Worm (Caenorhabditis elegans) whole organism, L2 larva: ENCODE measurements around the gene coh-1.

ENCODE experiments used
- C34F6.9 ChIP-seq: fragments of 150-350 bp; optimal IDR thresholded peaks from 2 replicates; lab custom pipeline; 2014; ENCODE audit warnings: missing biosample characterization, missing genetic modification characterization
- F13H6.1 ChIP-seq: sonication (generic microtip); optimal IDR thresholded peaks from 2 replicates; lab custom pipeline; 2016; ENCODE audit warnings: missing genetic modification characterization, missing compliant biosample characterization
- R02D3.7 ChIP-seq: fragments of 150-350 bp; optimal IDR thresholded peaks from 2 replicates; lab custom pipeline; 2014; ENCODE audit warnings: missing biosample characterization, missing genetic modification characterization
- Y55F3AM.14 ChIP-seq: fragments of 200-800 bp; sonication (Bioruptor generic); optimal IDR thresholded peaks from 2 replicates; lab custom pipeline; 2018; ENCODE audit warnings: mild to moderate bottlenecking, missing genetic modification characterization, missing compliant biosample characterization
- ZK546.5 ChIP-seq: sonication (generic microtip); optimal IDR thresholded peaks from 2 replicates; lab custom pipeline; 2017; ENCODE audit warnings: missing biosample characterization, missing genetic modification characterization
- alr-1 ChIP-seq: fragments of 150-350 bp; optimal IDR thresholded peaks from 2 replicates; lab custom pipeline; 2014; ENCODE audit warnings: missing biosample characterization, missing genetic modification characterization
- aly-2 ChIP-seq: fragments of 150-350 bp; optimal IDR thresholded peaks from 2 replicates; lab custom pipeline; 2014; ENCODE audit warnings: missing biosample characterization, missing genetic modification characterization
- ama-1 ChIP-seq: fragments of 150-350 bp; optimal IDR thresholded peaks from 2 replicates; lab custom pipeline; 2018; ENCODE audit warnings: inconsistent platforms
- blmp-1 ChIP-seq: sonication (generic microtip); optimal IDR thresholded peaks from 2 replicates; lab custom pipeline; 2017; ENCODE audit warnings: missing genetic modification characterization, mild to moderate bottlenecking, missing compliant biosample characterization, antibody characterized with exemption, moderate library complexity; ENCODE audit not compliant: insufficient read depth
- ceh-16 ChIP-seq: fragments of 150-350 bp; optimal IDR thresholded peaks from 2 replicates; lab custom pipeline; 2014; ENCODE audit warnings: missing biosample characterization, missing genetic modification characterization
- ceh-82 ChIP-seq: fragments of 150-350 bp; optimal IDR thresholded peaks from 2 replicates; lab custom pipeline; 2014; ENCODE audit warnings: missing biosample characterization, missing genetic modification characterization
- crh-2 ChIP-seq: sonication (generic microtip); optimal IDR thresholded peaks from 2 replicates; lab custom pipeline; 2017; ENCODE audit warnings: missing biosample characterization, missing genetic modification characterization
- dmd-4 ChIP-seq: sonication (generic microtip); optimal IDR thresholded peaks from 2 replicates; lab custom pipeline; 2017; ENCODE audit warnings: missing biosample characterization, missing genetic modification characterization
- elt-1 ChIP-seq: fragments of 150-350 bp; optimal IDR thresholded peaks from 2 replicates; lab custom pipeline; 2014; ENCODE audit warnings: missing biosample characterization, missing genetic modification characterization
- elt-3 ChIP-seq: sonication (generic microtip); optimal IDR thresholded peaks from 2 replicates; lab custom pipeline; 2017; ENCODE audit warnings: missing biosample characterization, missing genetic modification characterization
- fos-1 ChIP-seq: fragments of 150-350 bp; optimal IDR thresholded peaks from 2 replicates; lab custom pipeline; 2014; ENCODE audit warnings: missing biosample characterization, missing genetic modification characterization
- gmeb-1 ChIP-seq: fragments of 150-350 bp; optimal IDR thresholded peaks from 2 replicates; lab custom pipeline; 2014; ENCODE audit warnings: missing biosample characterization, missing genetic modification characterization
- lin-11 ChIP-seq: fragments of 150-350 bp; sonication (generic microtip); optimal IDR thresholded peaks from 2 replicates; lab custom pipeline; 2014; ENCODE audit warnings: missing biosample characterization, missing genetic modification characterization, inconsistent platforms, mixed read lengths
- lin-13 ChIP-seq: fragments of 150-350 bp; optimal IDR thresholded peaks from 2 replicates; lab custom pipeline; 2014; ENCODE audit warnings: missing biosample characterization, missing genetic modification reagents, missing genetic modification characterization
- lin-39 ChIP-seq: fragments of 150-350 bp; optimal IDR thresholded peaks from 2 replicates; lab custom pipeline; 2014; ENCODE audit warnings: missing biosample characterization, missing genetic modification reagents, missing genetic modification characterization
- lsy-2 ChIP-seq, 2 experiments: fragments of 150-350 bp in 1 of 2; sonication (generic microtip) in 1 of 2; optimal IDR thresholded peaks; 2 replicates each; lab custom pipeline; 2014 to 2017; ENCODE audit warnings: missing biosample characterization in 2 of 2, missing genetic modification characterization in 2 of 2
- mab-5 ChIP-seq: fragments of 150-350 bp; optimal IDR thresholded peaks from 2 replicates; lab custom pipeline; 2014; ENCODE audit warnings: missing biosample characterization, missing genetic modification characterization
- mbf-1 ChIP-seq: sonication (generic microtip); optimal IDR thresholded peaks from 2 replicates; lab custom pipeline; 2017; ENCODE audit warnings: missing biosample characterization, missing genetic modification characterization
- mdl-1 ChIP-seq, 2 experiments: fragments of 150-350 bp in 1 of 2; sonication (generic microtip) in 1 of 2; optimal IDR thresholded peaks; 2 replicates each; lab custom pipeline; 2017; ENCODE audit warnings: missing biosample characterization in 2 of 2, missing genetic modification characterization in 2 of 2
- nhr-10 ChIP-seq: sonication (generic microtip); optimal IDR thresholded peaks from 2 replicates; lab custom pipeline; 2017; ENCODE audit warnings: missing biosample characterization, missing genetic modification characterization
- nhr-11 ChIP-seq: fragments of 150-350 bp; optimal IDR thresholded peaks from 2 replicates; lab custom pipeline; 2014; ENCODE audit warnings: missing biosample characterization, missing genetic modification characterization
- nhr-12 ChIP-seq: fragments of 150-350 bp; optimal IDR thresholded peaks from 2 replicates; lab custom pipeline; 2014; ENCODE audit warnings: missing biosample characterization, missing genetic modification characterization
- nhr-129 ChIP-seq: fragments of 150-350 bp; optimal IDR thresholded peaks from 2 replicates; lab custom pipeline; 2014; ENCODE audit warnings: missing biosample characterization, missing genetic modification characterization
- nhr-21 ChIP-seq: fragments of 150-350 bp; optimal IDR thresholded peaks from 2 replicates; lab custom pipeline; 2014; ENCODE audit warnings: missing biosample characterization, missing genetic modification characterization
- nhr-23 ChIP-seq: fragments of 150-350 bp; optimal IDR thresholded peaks from 2 replicates; lab custom pipeline; 2014; ENCODE audit warnings: missing biosample characterization, missing genetic modification reagents, missing genetic modification characterization
- nhr-237 ChIP-seq: fragments of 150-350 bp; optimal IDR thresholded peaks from 2 replicates; lab custom pipeline; 2014; ENCODE audit warnings: missing biosample characterization, missing genetic modification characterization
- nhr-25 ChIP-seq: fragments of 150-350 bp; sonication (generic microtip); optimal IDR thresholded peaks from 3 replicates; lab custom pipeline; 2014; ENCODE audit warnings: missing biosample characterization, missing genetic modification characterization
- nhr-6 ChIP-seq: fragments of 150-350 bp; optimal IDR thresholded peaks from 2 replicates; lab custom pipeline; 2014; ENCODE audit warnings: missing biosample characterization, missing genetic modification characterization
- nhr-77 ChIP-seq: fragments of 150-350 bp; optimal IDR thresholded peaks from 2 replicates; lab custom pipeline; 2014; ENCODE audit warnings: missing biosample characterization, missing genetic modification characterization
- peb-1 ChIP-seq: fragments of 150-350 bp; optimal IDR thresholded peaks from 2 replicates; lab custom pipeline; 2014; ENCODE audit warnings: missing biosample characterization, missing genetic modification characterization
- sem-4 ChIP-seq: fragments of 150-350 bp; optimal IDR thresholded peaks from 2 replicates; lab custom pipeline; 2014; ENCODE audit warnings: missing biosample characterization, missing genetic modification reagents, missing genetic modification characterization
- skn-1 ChIP-seq: sonication (generic microtip); optimal IDR thresholded peaks from 2 replicates; lab custom pipeline; 2017; ENCODE audit warnings: missing biosample characterization, missing genetic modification characterization
- sma-3 ChIP-seq: sonication (generic microtip); optimal IDR thresholded peaks from 2 replicates; lab custom pipeline; 2016; ENCODE audit warnings: missing genetic modification reagents, missing genetic modification characterization, missing compliant biosample characterization
- sma-9 ChIP-seq, 2 experiments: fragments of 150-350 bp in 1 of 2; sonication (generic microtip) in 1 of 2; optimal IDR thresholded peaks; 2 replicates each; lab custom pipeline; 2014 to 2016; ENCODE audit warnings: missing genetic modification characterization in 2 of 2, mild to moderate bottlenecking in 1 of 2, missing biosample characterization in 1 of 2, missing compliant biosample characterization in 1 of 2, missing genetic modification reagents in 1 of 2, moderate library complexity in 1 of 2
- snpc-4 ChIP-seq: fragments of 150-350 bp; optimal IDR thresholded peaks from 2 replicates; lab custom pipeline; 2014; ENCODE audit warnings: missing biosample characterization, missing genetic modification characterization
- unc-39 ChIP-seq: fragments of 150-350 bp; optimal IDR thresholded peaks from 2 replicates; lab custom pipeline; 2014; ENCODE audit warnings: missing biosample characterization, missing genetic modification characterization
- unc-55 ChIP-seq: fragments of 150-350 bp; sonication (generic microtip); optimal IDR thresholded peaks from 3 replicates; lab custom pipeline; 2014; ENCODE audit warnings: missing biosample characterization, missing genetic modification reagents, missing genetic modification characterization
- zag-1 ChIP-seq: fragments of 150-350 bp; optimal IDR thresholded peaks from 2 replicates; lab custom pipeline; 2014; ENCODE audit warnings: missing biosample characterization, missing genetic modification characterization
- ztf-1 ChIP-seq: fragments of 200-800 bp; sonication (Bioruptor generic); conservative IDR thresholded peaks from 2 replicates; pipeline ENCODE4 v1.3.6; 2022; ENCODE audit warnings: missing genetic modification characterization, missing compliant biosample characterization
- ztf-11 ChIP-seq: sonication (generic microtip); optimal IDR thresholded peaks from 2 replicates; lab custom pipeline; 2017; ENCODE audit warnings: missing biosample characterization, missing genetic modification characterization
- ztf-4 ChIP-seq: fragments of 150-350 bp; optimal IDR thresholded peaks from 2 replicates; lab custom pipeline; 2014; ENCODE audit warnings: missing biosample characterization, missing genetic modification characterization

The coh-1 gene

ce11 chrX:7474968-7475433, at the start of gene coh-1:
Gene coh-1 (minus strand): TSS chrX:7475018.
- TF ChIP-seq elt-3 (tag; lab: Kevin White, UChicago) (no peak), lin-13 (GFP tag; lab: Kevin White, UChicago) (peak; percentile 46), lsy-2 (tag; optimal IDR thresholded peaks at IDR 0.05; lab: Kevin White, UChicago) (peak in 1 of 2 experiments; percentile 71), unc-55 (GFP tag; lab: Kevin White, UChicago) (peak; percentile 81), elt-1 (no peak), ztf-1 (GFP tag; lab: Robert Waterston, UW) (no peak), aly-2 (tag; lab: Kevin White, UChicago) (no peak), nhr-237 (no peak), ceh-82 (tag; lab: Kevin White, UChicago) (no peak), nhr-10 (tag; lab: Kevin White, UChicago) (no peak), snpc-4 (tag; lab: Kevin White, UChicago) (no peak), fos-1 (tag; lab: Kevin White, UChicago) (peak; percentile 61), R02D3.7 (no peak), gmeb-1 (tag; lab: Kevin White, UChicago) (peak; percentile 1), skn-1 (tag; lab: Kevin White, UChicago) (no peak), ztf-11 (tag; lab: Kevin White, UChicago) (no peak), F13H6.1 (tag; lab: Kevin White, UChicago) (peak; percentile 56), alr-1 (no peak), Y55F3AM.14 (GFP tag; lab: Kevin White, UChicago) (no peak), lin-11 (tag; lab: Kevin White, UChicago) (peak; percentile 56), nhr-77 (tag; lab: Kevin White, UChicago) (no peak), unc-39 (tag; lab: Kevin White, UChicago) (no peak), dmd-4 (tag; lab: Kevin White, UChicago) (no peak), ztf-4 (peak; percentile 20), nhr-12 (tag; lab: Kevin White, UChicago) (no peak), sem-4 (peak; percentile 33), nhr-6 (tag; lab: Kevin White, UChicago) (no peak), lin-39 (no peak), mab-5 (tag; lab: Kevin White, UChicago) (no peak), ZK546.5 (tag; lab: Kevin White, UChicago) (no peak), sma-3 (GFP tag; lab: Kevin White, UChicago) (peak; percentile 33), ceh-16 (tag; lab: Kevin White, UChicago) (no peak), nhr-23 (no peak), C34F6.9 (tag; lab: Kevin White, UChicago) (peak; percentile 90), peb-1 (tag; lab: Kevin White, UChicago) (no peak), sma-9 (GFP tag; optimal IDR thresholded peaks at IDR 0.05; lab: Kevin White, UChicago) (peak; percentile 47), sma-9 (tag; optimal IDR thresholded peaks at IDR 0.05; lab: Kevin White, UChicago) (no peak), crh-2 (tag; lab: Kevin White, UChicago) (peak; percentile 78), blmp-1 (tag; lab: Kevin White, UChicago) (no peak), ama-1 (lab: Kevin White, UChicago) (no peak), zag-1 (tag; lab: Kevin White, UChicago) (no peak), mbf-1 (no peak), nhr-21 (no peak), mdl-1 (tag; optimal IDR thresholded peaks at IDR 0.05; lab: Kevin White, UChicago) (no peak), nhr-129 (tag; lab: Kevin White, UChicago) (peak; percentile 82), nhr-25 (tag; lab: Kevin White, UChicago) (no peak)

ce11 chrX:7523799-7524198, 49.0 kb upstream of the coh-1 start:
- TF ChIP-seq sma-9 (GFP tag; optimal IDR thresholded peaks at IDR 0.05; lab: Kevin White, UChicago) (peak; percentile 57), sma-9 (tag; optimal IDR thresholded peaks at IDR 0.05; lab: Kevin White, UChicago) (no peak), F13H6.1 (tag; lab: Kevin White, UChicago) (peak; percentile 84), aly-2 (tag; lab: Kevin White, UChicago) (no peak), nhr-11 (tag; lab: Kevin White, UChicago) (no peak), nhr-129 (tag; lab: Kevin White, UChicago) (peak; percentile 45), C34F6.9 (tag; lab: Kevin White, UChicago) (peak; percentile 8), lsy-2 (tag; optimal IDR thresholded peaks at IDR 0.05; lab: Kevin White, UChicago) (peak in 1 of 2 experiments; percentile 38)
